Worm (Caenorhabditis elegans) whole organism, early embryonic: ENCODE data around the gene ebax-1.

Experiments used
- B0310.2 ChIP-seq: sonication (generic microtip); optimal IDR thresholded peaks from 2 replicates; lab custom pipeline; 2016; ENCODE audit warnings: mild to moderate bottlenecking, missing genetic modification characterization, missing compliant biosample characterization
- F13C5.2 ChIP-seq: sonication (generic microtip); optimal IDR thresholded peaks from 2 replicates; lab custom pipeline; 2017; ENCODE audit warnings: mild to moderate bottlenecking, missing genetic modification characterization, inconsistent platforms, missing compliant biosample characterization
- aly-1 ChIP-seq: sonication (generic microtip); optimal IDR thresholded peaks from 2 replicates; lab custom pipeline; 2016; ENCODE audit warnings: missing genetic modification characterization, missing compliant biosample characterization
- ama-1 ChIP-seq: fragments of 150-350 bp; optimal IDR thresholded peaks from 2 replicates; lab custom pipeline; 2014
- ceh-13 ChIP-seq: fragments of 200-800 bp; sonication (Bioruptor generic); optimal IDR thresholded peaks from 2 replicates; lab custom pipeline; 2018; ENCODE audit warnings: mild to moderate bottlenecking, missing genetic modification characterization, missing compliant biosample characterization
- ceh-36 ChIP-seq: sonication (generic microtip); optimal IDR thresholded peaks from 2 replicates; lab custom pipeline; 2016; ENCODE audit warnings: missing genetic modification characterization, inconsistent platforms, missing compliant biosample characterization
- ets-7 ChIP-seq: sonication (generic microtip); optimal IDR thresholded peaks from 2 replicates; lab custom pipeline; 2016; ENCODE audit warnings: missing genotype, missing genetic modification characterization, missing compliant biosample characterization
- flt-1 ChIP-seq: fragments of 200-800 bp; sonication (Bioruptor generic); IDR thresholded peaks from 2 replicates; pipeline ENCODE4 v1.3.6; 2022; ENCODE audit warnings: missing genetic modification characterization, missing compliant biosample characterization
- hmbx-1 ChIP-seq: sonication (generic microtip); optimal IDR thresholded peaks from 2 replicates; lab custom pipeline; 2016; ENCODE audit warnings: mild to moderate bottlenecking, missing genetic modification characterization, missing compliant biosample characterization
- hmg-4 ChIP-seq: fragments of 200-800 bp; sonication (Bioruptor generic); optimal IDR thresholded peaks from 2 replicates; lab custom pipeline; 2018; ENCODE audit warnings: mild to moderate bottlenecking, missing genetic modification characterization, missing compliant biosample characterization
- hnd-1 ChIP-seq: sonication (generic microtip); optimal IDR thresholded peaks from 2 replicates; lab custom pipeline; 2016; ENCODE audit warnings: missing genetic modification characterization, missing compliant biosample characterization
- pes-1 ChIP-seq: fragments of 200-800 bp; sonication (Bioruptor generic); IDR thresholded peaks from 2 replicates; pipeline ENCODE4 v1.3.6; 2022; ENCODE audit warnings: missing genetic modification reagents, missing genetic modification characterization, missing compliant biosample characterization
- scrt-1 ChIP-seq: fragments of 200-800 bp; sonication (Bioruptor generic); IDR thresholded peaks from 2 replicates; pipeline ENCODE4 v1.3.6; 2022; ENCODE audit warnings: missing genetic modification characterization, missing compliant biosample characterization
- sea-1 ChIP-seq: fragments of 200-800 bp; sonication (Bioruptor generic); conservative IDR thresholded peaks from 2 replicates; pipeline ENCODE4 v1.3.6; 2022; ENCODE audit warnings: missing genetic modification characterization, missing compliant biosample characterization
- tbx-11 ChIP-seq: fragments of 200-800 bp; sonication (Bioruptor generic); IDR thresholded peaks from 2 replicates; pipeline ENCODE4 v1.3.6; 2022; ENCODE audit warnings: missing genetic modification characterization, missing compliant biosample characterization
- tbx-37 ChIP-seq: fragments of 200-800 bp; sonication (Bioruptor generic); conservative IDR thresholded peaks from 2 replicates; pipeline ENCODE4 v1.3.6; 2022; ENCODE audit warnings: missing genetic modification reagents, missing genetic modification characterization, missing compliant biosample characterization
- tra-4 ChIP-seq: sonication (generic microtip); optimal IDR thresholded peaks from 2 replicates; lab custom pipeline; 2017; ENCODE audit warnings: missing genetic modification characterization, missing compliant biosample characterization

The ebax-1 gene

ce11 chrIV:10286655-10287054, at the start of gene ebax-1:
Gene ebax-1 (plus strand): TSS chrIV:10286955.
- TF ChIP-seq hmbx-1 (tag; lab: Kevin White, UChicago) (no peak), ceh-36 (tag; lab: Kevin White, UChicago) (no peak), hnd-1 (tag; lab: Kevin White, UChicago) (no peak), aly-1 (tag; lab: Kevin White, UChicago) (no peak), ets-7 (tag; lab: Kevin White, UChicago) (no peak), ama-1 (lab: Kevin White, UChicago) (no peak), tbx-11 (GFP tag; lab: Robert Waterston, UW) (no peak), flt-1 (GFP tag; lab: Robert Waterston, UW) (no peak), tra-4 (tag; lab: Kevin White, UChicago) (no peak), hmg-4 (GFP tag; lab: Kevin White, UChicago) (no peak), ceh-13 (no peak), pes-1 (no peak), F13C5.2 (tag; lab: Kevin White, UChicago) (no peak)

- no peak for TF ChIP-seq sea-1 (GFP tag; lab: Robert Waterston, UW)
- TF ChIP-seq pes-1: no peak
- no peak for TF ChIP-seq aly-1 (tag; lab: Kevin White, UChicago)
- TF ChIP-seq F13C5.2 (tag; lab: Kevin White, UChicago): no peak
- no peak for TF ChIP-seq flt-1 (GFP tag; lab: Robert Waterston, UW)
- TF ChIP-seq ceh-13: no peak
- no peak for TF ChIP-seq tra-4 (tag; lab: Kevin White, UChicago)
- TF ChIP-seq hmg-4 (GFP tag; lab: Kevin White, UChicago): no peak
- TF ChIP-seq ama-1 (lab: Kevin White, UChicago): no peak
- no peak for TF ChIP-seq scrt-1 (GFP tag; lab: Robert Waterston, UW)
- no peak for TF ChIP-seq hnd-1 (tag; lab: Kevin White, UChicago)
- TF ChIP-seq tbx-37: no peak
Observed at ce11 chrIV:10239045-10239444, 47.7 kb upstream of the ebax-1 start, which contains the start of gene ech-8. Gene ech-8 (minus strand): TSS chrIV:10239176.

ce11 chrIV:10241659-10242058, 45.1 kb upstream of the ebax-1 start, which contains the start of gene lipl-7:
Gene lipl-7 (minus strand): TSS chrIV:10241823.
- TF ChIP-seq ets-7 (tag; lab: Kevin White, UChicago) (no peak), ama-1 (lab: Kevin White, UChicago) (no peak), scrt-1 (GFP tag; lab: Robert Waterston, UW) (no peak), tra-4 (tag; lab: Kevin White, UChicago) (no peak)

- TF ChIP-seq F13C5.2 (tag; lab: Kevin White, UChicago) (no peak), aly-1 (tag; lab: Kevin White, UChicago) (no peak), sea-1 (GFP tag; lab: Robert Waterston, UW) (no peak), pes-1 (no peak), hmg-4 (GFP tag; lab: Kevin White, UChicago) (no peak), ceh-13 (no peak), hmbx-1 (tag; lab: Kevin White, UChicago) (no peak), tra-4 (tag; lab: Kevin White, UChicago) (no peak), tbx-11 (GFP tag; lab: Robert Waterston, UW) (no peak), ets-7 (tag; lab: Kevin White, UChicago) (no peak), hnd-1 (tag; lab: Kevin White, UChicago) (no peak)
Observed at ce11 chrIV:10242458-10243123, 44.2 kb upstream of the ebax-1 start.

ce11 chrIV:10243276-10243675, 43.5 kb upstream of the ebax-1 start, which contains the start of gene tkt-1:
Gene tkt-1 (plus strand): TSS chrIV:10243612.
- TF ChIP-seq sea-1 (GFP tag; lab: Robert Waterston, UW): no peak
- TF ChIP-seq ceh-13: no peak
- TF ChIP-seq B0310.2: no peak
- no peak for TF ChIP-seq hnd-1 (tag; lab: Kevin White, UChicago)
- TF ChIP-seq tbx-11 (GFP tag; lab: Robert Waterston, UW): no peak
- no peak for TF ChIP-seq hmg-4 (GFP tag; lab: Kevin White, UChicago)

ce11 chrIV:10245666-10246210, 41.0 kb upstream of the ebax-1 start, which contains the start of gene F01G10.10:
Gene F01G10.10 (plus strand): TSS chrIV:10246160.
- TF ChIP-seq ceh-36 (tag; lab: Kevin White, UChicago) (no peak), hnd-1 (tag; lab: Kevin White, UChicago) (no peak), scrt-1 (GFP tag; lab: Robert Waterston, UW) (no peak), hmg-4 (GFP tag; lab: Kevin White, UChicago) (no peak), hmbx-1 (tag; lab: Kevin White, UChicago) (no peak), tbx-11 (GFP tag; lab: Robert Waterston, UW) (no peak), aly-1 (tag; lab: Kevin White, UChicago) (no peak), flt-1 (GFP tag; lab: Robert Waterston, UW) (no peak), ceh-13 (no peak), B0310.2 (no peak), sea-1 (GFP tag; lab: Robert Waterston, UW) (no peak), ama-1 (lab: Kevin White, UChicago) (no peak), ets-7 (tag; lab: Kevin White, UChicago) (no peak), tbx-37 (no peak), F13C5.2 (tag; lab: Kevin White, UChicago) (no peak)

- no peak for TF ChIP-seq scrt-1 (GFP tag; lab: Robert Waterston, UW)
Observed at ce11 chrIV:10250577-10251075, 36.1 kb upstream of the ebax-1 start, which contains the start of gene daf-14. Gene daf-14 (plus strand): TSS chrIV:10250627.
